Fruit fly (Drosophila melanogaster): ENCODE data around the gene Or65a.

Gene Or65a

dm6 chr3L:6325312-6325711, 4.9 kb downstream of the Or65a start, which contains the start of gene Or65b:
Gene Or65b (plus strand): TSS chr3L:6325612.
- TF ChIP-seq esn (GFP tag; optimal IDR thresholded peaks at IDR 0.05) (no peak), Eip78C (GFP tag) (peak; percentile 46)

dm6 chr3L:6327308-6327707, 6.9 kb downstream of the Or65a start, which contains the start of gene Or65c:
Gene Or65c (plus strand): TSS chr3L:6327608.
- no peak for TF ChIP-seq CG3032 (tag; optimal IDR thresholded peaks at IDR 0.05)
- no peak for TF ChIP-seq fd85E (GFP tag; optimal IDR thresholded peaks at IDR 0.05)
- no peak for TF ChIP-seq Blimp-1 (GFP tag; optimal IDR thresholded peaks at IDR 0.05)
- no peak for TF ChIP-seq CG11762 (GFP tag; optimal IDR thresholded peaks at IDR 0.05; ENCODE audit: insufficient read depth)
- no peak for TF ChIP-seq Ets21C (GFP tag; optimal IDR thresholded peaks at IDR 0.05)
- TF ChIP-seq topi (GFP tag; optimal IDR thresholded peaks at IDR 0.05), result no peak

dm6 chr3L:6331399-6332111, 11.1 kb downstream of the Or65a start:
- TF ChIP-seq Eip78C (GFP tag) (peak; percentile 85), svp (GFP tag) (peak; percentile 45), ss (GFP tag; optimal IDR thresholded peaks at IDR 0.05) (peak in 1 of 2 experiments; percentile 83), CG15336 (GFP tag; IDR thresholded peaks at IDR 0.05) (peak; percentile 78), Hr39 (GFP tag; optimal IDR thresholded peaks at IDR 0.05) (no peak), OdsH (GFP tag; optimal IDR thresholded peaks at IDR 0.05) (peak; percentile 31), CG6854 (GFP tag; optimal IDR thresholded peaks at IDR 0.05) (no peak), achi (GFP tag; optimal IDR thresholded peaks at IDR 0.05) (peak; percentile 14), CG6808 (GFP tag; optimal IDR thresholded peaks at IDR 0.05) (peak; percentile 7), CG4318 (GFP tag; optimal IDR thresholded peaks at IDR 0.05) (peak; percentile 56), Smox (GFP tag; optimal IDR thresholded peaks at IDR 0.05) (no peak), acj6 (GFP tag; optimal IDR thresholded peaks at IDR 0.05) (peak; percentile 27), Gug (GFP tag; IDR thresholded peaks at IDR 0.05) (no peak), CG8119 (GFP tag; IDR thresholded peaks at IDR 0.05) (peak; percentile 84), CG31627 (GFP tag; optimal IDR thresholded peaks at IDR 0.05) (no peak), Met (GFP tag; optimal IDR thresholded peaks at IDR 0.05) (no peak), dsx (GFP tag; optimal IDR thresholded peaks at IDR 0.05; ENCODE audit: poor library complexity, severe bottlenecking) (no peak), CG8632 (GFP tag; optimal IDR thresholded peaks at IDR 0.05) (no peak), CG6163 (GFP tag; IDR thresholded peaks at IDR 0.05) (peak; percentile 72), CG32006 (GFP tag; optimal IDR thresholded peaks at IDR 0.05) (peak; percentile 68), spab (GFP tag; optimal IDR thresholded peaks at IDR 0.05) (no peak), CG16779 (tag; optimal IDR thresholded peaks at IDR 0.05) (peak; percentile 2), Ets21C (GFP tag; optimal IDR thresholded peaks at IDR 0.05) (no peak), CG6792 (GFP tag; optimal IDR thresholded peaks at IDR 0.05) (no peak), CG6276 (GFP tag; optimal IDR thresholded peaks at IDR 0.05) (peak; percentile 69), dac (GFP tag; optimal IDR thresholded peaks at IDR 0.05) (peak; percentile 36), Lpt (GFP tag; optimal IDR thresholded peaks at IDR 0.05) (peak; percentile 19), Ets96B (tag; optimal IDR thresholded peaks at IDR 0.05) (peak; percentile 25), CG3919 (GFP tag; optimal IDR thresholded peaks at IDR 0.05) (peak; percentile 31), pdm3 (GFP tag; optimal IDR thresholded peaks at IDR 0.05) (peak; percentile 26), CG10669 (GFP tag; optimal IDR thresholded peaks at IDR 0.05) (peak; percentile 10), vri (GFP tag; optimal IDR thresholded peaks at IDR 0.05) (no peak), CG11762 (GFP tag; optimal IDR thresholded peaks at IDR 0.05; ENCODE audit: insufficient read depth) (no peak), CG7368 (GFP tag; optimal IDR thresholded peaks at IDR 0.05) (no peak), CG10631 (GFP tag; optimal IDR thresholded peaks at IDR 0.05) (peak; percentile 16), salr (GFP tag; optimal IDR thresholded peaks at IDR 0.05) (no peak), Hr4 (GFP tag; optimal IDR thresholded peaks at IDR 0.05) (peak; percentile 73), eg (GFP tag; IDR thresholded peaks at IDR 0.05) (peak; percentile 67; the same call in 2 of the 3 replicates), fkh (GFP tag; optimal IDR thresholded peaks at IDR 0.05) (no peak), net (GFP tag; optimal IDR thresholded peaks at IDR 0.05) (peak; percentile 17), Sox14 (GFP tag; optimal IDR thresholded peaks at IDR 0.05) (peak; percentile 13)
